Worm (Caenorhabditis elegans): ENCODE data around the gene fbxa-90.
"Not testable (repeated sequence)": the region's sequence is repeated elsewhere in the genome, so short reads cannot be mapped to it uniquely, and the experiment has no call there.

fbxa-90 gene

DNA sequence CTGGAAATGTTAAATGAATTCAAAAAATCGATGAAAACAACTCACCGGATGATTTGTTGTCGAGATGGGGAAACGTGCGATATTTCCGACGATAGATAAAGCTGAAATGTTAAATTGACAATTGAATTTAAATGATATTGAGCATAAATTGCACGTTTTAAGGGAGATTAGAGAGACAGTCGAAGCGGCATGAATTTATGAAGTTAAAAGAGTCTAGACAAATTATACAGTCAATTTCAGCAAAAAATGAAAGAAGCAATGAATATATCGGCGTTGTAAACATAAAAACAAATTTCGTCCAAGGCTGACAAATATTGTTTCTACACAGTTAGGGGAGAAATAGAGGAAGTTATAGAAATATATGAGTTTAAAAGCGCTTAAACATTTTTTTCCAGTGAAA, 39.3 kb upstream of the fbxa-90 start, which contains the start of gene Y102A5C.36:
Y102A5C.36 (minus strand) TSS at position 101 of the 400 bp plus-strand sequence.
- TF ChIP-seq Y116A8C.19 (tag; optimal IDR thresholded peaks at IDR 0.05; ENCODE audit: borderline replicate concordance), result no peak
- no peak for TF ChIP-seq irx-1 (tag; optimal IDR thresholded peaks at IDR 0.05)
- TF ChIP-seq tbx-2 (tag; optimal IDR thresholded peaks at IDR 0.05), result no peak
- no peak for TF ChIP-seq nhr-12 (tag; optimal IDR thresholded peaks at IDR 0.05)
- TF ChIP-seq ceh-88 (GFP tag; IDR thresholded peaks at IDR 0.05), result no peak
- TF ChIP-seq unc-86 (tag; optimal IDR thresholded peaks at IDR 0.05), result no peak
- no peak for TF ChIP-seq ets-5 (GFP tag; IDR thresholded peaks at IDR 0.05)
- TF ChIP-seq unc-130 (tag; optimal IDR thresholded peaks at IDR 0.05), result no peak
- no peak for TF ChIP-seq aha-1 (tag; optimal IDR thresholded peaks at IDR 0.05)
- TF ChIP-seq mdl-1 (tag; optimal IDR thresholded peaks at IDR 0.05), result no peak
- TF ChIP-seq ztf-4 (tag; optimal IDR thresholded peaks at IDR 0.05), result no peak

ce11 chrV:16938731-16939130, 27.9 kb upstream of the fbxa-90 start, which contains the start of gene fbxa-148:
Gene fbxa-148, plus strand, starts transcription at chrV:16939031.
- not testable (repeated sequence) for TF ChIP-seq grh-1 (GFP tag; IDR thresholded peaks at IDR 0.05); vab-15 (tag; optimal IDR thresholded peaks at IDR 0.05); hlh-4 (tag; optimal IDR thresholded peaks at IDR 0.05)

ce11 chrV:16948011-16948410, 18.6 kb upstream of the fbxa-90 start, which contains the start of gene fbxa-112:
Gene fbxa-112, minus strand, starts transcription at chrV:16948111.
- TF ChIP-seq tlp-1 (tag; optimal IDR thresholded peaks at IDR 0.05); aha-1 (tag; optimal IDR thresholded peaks at IDR 0.05); efl-3 (GFP tag; optimal IDR thresholded peaks at IDR 0.05): not testable (repeated sequence)

- not testable (repeated sequence) for TF ChIP-seq nhr-71 (tag; optimal IDR thresholded peaks at IDR 0.05); isw-1 (GFP tag; IDR thresholded peaks at IDR 0.05); C04F5.9 (tag; optimal IDR thresholded peaks at IDR 0.05)
Observed at ce11 chrV:16949609-16950008, 17.0 kb upstream of the fbxa-90 start, which contains the start of gene fbxa-111. Gene fbxa-111, minus strand, starts transcription at chrV:16949709.

DNA sequence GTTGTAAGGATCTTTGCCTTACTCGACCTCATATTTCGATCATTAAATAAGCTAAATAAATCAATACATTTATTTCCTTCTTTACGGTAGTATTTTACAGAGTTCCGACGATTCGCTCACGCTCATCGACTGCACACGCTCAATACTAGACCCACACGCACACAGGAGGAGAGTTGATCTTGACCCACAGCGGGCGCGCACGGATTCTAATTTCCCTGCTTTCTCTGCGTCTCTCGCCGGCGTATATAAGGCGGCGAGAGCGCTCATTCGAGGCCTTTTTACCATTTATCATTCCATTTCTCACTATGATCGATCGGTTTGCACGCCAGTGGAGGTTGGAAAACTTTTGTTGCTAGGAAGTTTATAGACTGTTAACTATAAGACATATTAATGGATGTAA, 16.6 kb upstream of the fbxa-90 start:
- TF ChIP-seq pqm-1 (tag; optimal IDR thresholded peaks at IDR 0.05), result no peak
- no peak for TF ChIP-seq hpl-2 (GFP tag; optimal IDR thresholded peaks at IDR 0.05)
- no peak for TF ChIP-seq C34B4.2 (tag; optimal IDR thresholded peaks at IDR 0.05)
- TF ChIP-seq ets-5 (GFP tag; IDR thresholded peaks at IDR 0.05), result no peak
- TF ChIP-seq vab-15 (tag; optimal IDR thresholded peaks at IDR 0.05), result no peak
- TF ChIP-seq tlp-1 (tag; optimal IDR thresholded peaks at IDR 0.05), result no peak
- TF ChIP-seq ztf-4 (tag; optimal IDR thresholded peaks at IDR 0.05), result no peak
- no peak for TF ChIP-seq grh-1 (GFP tag; IDR thresholded peaks at IDR 0.05)

ce11 chrV:16951504-16951903, 15.1 kb upstream of the fbxa-90 start, which contains the start of gene clec-238:
Gene clec-238, plus strand, starts transcription at chrV:16951804.
- TF ChIP-seq pax-3 (tag; optimal IDR thresholded peaks at IDR 0.05), result no peak
- no peak for TF ChIP-seq blmp-1 (tag; optimal IDR thresholded peaks at IDR 0.05)
- TF ChIP-seq fkh-8 (tag; optimal IDR thresholded peaks at IDR 0.05), result no peak

DNA sequence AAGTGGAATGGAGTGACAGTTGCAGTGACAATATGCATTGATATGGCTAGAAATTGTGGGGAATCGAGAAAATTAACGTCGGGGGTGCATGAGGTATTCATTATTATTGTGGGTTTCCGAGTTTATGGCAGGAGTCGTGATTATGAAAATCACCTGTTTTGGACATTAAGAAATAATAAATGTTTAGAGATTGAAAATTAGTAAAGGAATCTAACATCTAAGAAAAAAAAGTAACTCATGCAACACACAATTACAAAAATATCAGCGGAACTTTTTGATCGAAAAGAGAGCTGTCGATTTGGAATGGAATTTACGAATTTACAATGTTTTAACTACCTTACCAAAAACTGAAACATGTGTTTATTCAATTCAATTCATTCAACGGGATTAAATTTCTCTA, 11.8 kb upstream of the fbxa-90 start, which contains the start of gene srh-206:
srh-206 (minus strand) TSS at position 101 of the 400 bp plus-strand sequence.
- TF ChIP-seq ztf-11 (tag; optimal IDR thresholded peaks at IDR 0.05), result no peak
- TF ChIP-seq tbx-2 (tag; optimal IDR thresholded peaks at IDR 0.05), result no peak
- no peak for TF ChIP-seq snpc-4 (tag; optimal IDR thresholded peaks at IDR 0.05)
- no peak for TF ChIP-seq hpl-2 (GFP tag; optimal IDR thresholded peaks at IDR 0.05)
- no peak for TF ChIP-seq efl-3 (GFP tag; optimal IDR thresholded peaks at IDR 0.05)
- no peak for TF ChIP-seq aha-1 (tag; optimal IDR thresholded peaks at IDR 0.05)
- no peak for TF ChIP-seq aly-2 (tag; optimal IDR thresholded peaks at IDR 0.05)
- no peak for TF ChIP-seq efl-1 (optimal IDR thresholded peaks at IDR 0.05)
- no peak for TF ChIP-seq efl-1 (GFP tag; optimal IDR thresholded peaks at IDR 0.05 in 1 of 2)
- TF ChIP-seq zag-1 (tag; optimal IDR thresholded peaks at IDR 0.05), result no peak
- no peak for TF ChIP-seq nhr-19 (GFP tag; conservative IDR thresholded peaks at IDR 0.05)
- no peak for TF ChIP-seq mef-2 (tag; optimal IDR thresholded peaks at IDR 0.05)
- TF ChIP-seq zip-4 (GFP tag; optimal IDR thresholded peaks at IDR 0.05), result no peak
- TF ChIP-seq ceh-8 (GFP tag; optimal IDR thresholded peaks at IDR 0.05), result no peak
- TF ChIP-seq fos-1 (tag; optimal IDR thresholded peaks at IDR 0.05), result no peak
- no peak for TF ChIP-seq ces-1 (GFP tag; optimal IDR thresholded peaks at IDR 0.05)
- TF ChIP-seq ceh-90 (tag; optimal IDR thresholded peaks at IDR 0.05), result no peak
- no peak for TF ChIP-seq grh-1 (GFP tag; IDR thresholded peaks at IDR 0.05)
- no peak for TF ChIP-seq nhr-84 (tag; optimal IDR thresholded peaks at IDR 0.05)
- TF ChIP-seq lin-13 (GFP tag; optimal IDR thresholded peaks at IDR 0.05), result no peak
- TF ChIP-seq swsn-7 (tag; optimal IDR thresholded peaks at IDR 0.05), result no peak
